Worm (Caenorhabditis elegans) whole organism, late embryonic: ENCODE results near the gene srh-268.

Experiments
- F13H6.1 ChIP-seq: sonication (generic microtip); optimal IDR thresholded peaks from 2 replicates; lab custom pipeline; 2016; ENCODE audit warnings: missing genetic modification characterization, missing compliant biosample characterization
- ama-1 ChIP-seq: fragments of 150-350 bp; optimal IDR thresholded peaks from 2 replicates; lab custom pipeline; 2014
- ceh-2 ChIP-seq: sonication (generic microtip); optimal IDR thresholded peaks from 2 replicates; lab custom pipeline; 2016; ENCODE audit warnings: missing genotype, missing genetic modification characterization, missing compliant biosample characterization
- dmd-4 ChIP-seq: sonication (generic microtip); optimal IDR thresholded peaks from 2 replicates; lab custom pipeline; 2016; ENCODE audit warnings: borderline replicate concordance, missing genetic modification characterization, missing compliant biosample characterization
- fax-1 ChIP-seq: sonication (generic microtip); optimal IDR thresholded peaks from 2 replicates; lab custom pipeline; 2016; ENCODE audit warnings: missing genotype, missing genetic modification characterization, missing compliant biosample characterization
- hlh-6 ChIP-seq: sonication (generic microtip); optimal IDR thresholded peaks from 2 replicates; lab custom pipeline; 2016; ENCODE audit warnings: missing genotype, missing genetic modification characterization, missing compliant biosample characterization
- madf-2 ChIP-seq: sonication (generic microtip); optimal IDR thresholded peaks from 2 replicates; lab custom pipeline; 2017; ENCODE audit warnings: missing genetic modification characterization, missing compliant biosample characterization
- nfya-1 ChIP-seq: sonication (generic microtip); optimal IDR thresholded peaks from 2 replicates; lab custom pipeline; 2017; ENCODE audit warnings: missing genetic modification characterization, mild to moderate bottlenecking, missing compliant biosample characterization, antibody characterized with exemption, moderate library complexity
- nhr-11 ChIP-seq: fragments of 150-350 bp; optimal IDR thresholded peaks from 2 replicates; lab custom pipeline; 2014; ENCODE audit warnings: missing biosample characterization, missing genetic modification characterization
- npax-4 ChIP-seq: sonication (generic microtip); optimal IDR thresholded peaks from 2 replicates; lab custom pipeline; 2016; ENCODE audit warnings: missing genetic modification characterization, missing compliant biosample characterization
- sox-4 ChIP-seq: sonication (generic microtip); optimal IDR thresholded peaks from 2 replicates; lab custom pipeline; 2017; ENCODE audit warnings: mild to moderate bottlenecking, missing genetic modification characterization, inconsistent platforms, missing compliant biosample characterization
- syd-9 ChIP-seq: sonication (generic microtip); optimal IDR thresholded peaks from 2 replicates; lab custom pipeline; 2016; ENCODE audit warnings: mild to moderate bottlenecking, missing genetic modification characterization, moderate library complexity, missing compliant biosample characterization
- tbx-2 ChIP-seq: sonication (generic microtip); optimal IDR thresholded peaks from 2 replicates; lab custom pipeline; 2016; ENCODE audit warnings: missing genetic modification characterization, missing compliant biosample characterization
- unc-42 ChIP-seq: sonication (generic microtip); optimal IDR thresholded peaks from 2 replicates; lab custom pipeline; 2016; ENCODE audit warnings: missing genotype, missing genetic modification characterization, missing compliant biosample characterization

DNA sequence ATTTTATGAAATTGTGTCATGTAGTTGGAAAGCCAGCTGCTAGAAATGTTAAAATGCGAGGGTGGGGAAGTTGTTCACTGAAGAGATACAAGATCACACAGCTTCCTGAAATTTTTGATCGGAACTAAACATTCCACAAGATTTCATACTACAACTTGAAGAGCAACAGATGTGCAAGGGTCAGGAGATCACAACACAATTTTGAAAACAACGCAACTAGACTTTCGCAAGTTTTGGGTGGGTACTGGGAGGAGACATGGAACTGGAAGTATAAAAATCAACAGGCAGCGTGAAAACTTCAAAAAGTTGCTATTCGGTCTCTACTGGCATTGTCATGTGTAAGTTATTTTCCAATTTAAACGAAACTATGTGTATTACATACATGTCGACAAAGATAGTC, 12.7 kb downstream of the srh-268 start, which contains the start of gene F19F10.3:
- no peak for TF ChIP-seq hlh-6
- no peak for TF ChIP-seq nhr-11
- no peak for TF ChIP-seq nfya-1 (tag; lab: Kevin White, UChicago)
- no peak for TF ChIP-seq npax-4 (tag; lab: Kevin White, UChicago)
- TF ChIP-seq ceh-2 (tag; lab: Kevin White, UChicago): no peak
- TF ChIP-seq sox-4 (tag; lab: Kevin White, UChicago): no peak
- TF ChIP-seq tbx-2 (tag; lab: Kevin White, UChicago): no peak
- TF ChIP-seq ama-1 (lab: Kevin White, UChicago): no peak
- TF ChIP-seq syd-9 (tag; lab: Kevin White, UChicago): no peak
- TF ChIP-seq fax-1 (tag; lab: Kevin White, UChicago): no peak
- TF ChIP-seq madf-2 (tag; lab: Kevin White, UChicago): no peak
- no peak for TF ChIP-seq F13H6.1 (tag; lab: Kevin White, UChicago)
- no peak for TF ChIP-seq unc-42 (tag; lab: Kevin White, UChicago)
- TF ChIP-seq dmd-4 (tag; lab: Kevin White, UChicago): no peak
